Worm (Caenorhabditis elegans) whole organism, L1 larva: ENCODE data around the gene W08E12.5.

Experiments used
- alr-1 ChIP-seq: fragments of 200-800 bp; sonication (Bioruptor generic); optimal IDR thresholded peaks from 2 replicates; lab custom pipeline; 2018; ENCODE audit warnings: borderline replicate concordance, mild to moderate bottlenecking, missing genetic modification characterization, missing compliant biosample characterization
- ama-1 ChIP-seq: fragments of 150-350 bp; optimal IDR thresholded peaks from 2 replicates; lab custom pipeline; 2014
- egl-27 ChIP-seq, 2 experiments: fragments of 150-350 bp in 1 of 2; sonication (generic microtip); optimal IDR thresholded peaks; 3 replicates each; lab custom pipeline; 2017 to 2018; ENCODE audit warnings: missing biosample characterization in 2 of 2, missing genetic modification characterization in 2 of 2, missing genetic modification reagents in 2 of 2
- nhr-28 ChIP-seq: fragments of 150-350 bp; optimal IDR thresholded peaks from 2 replicates; lab custom pipeline; 2014; ENCODE audit warnings: missing biosample characterization, missing genetic modification characterization
- zag-1 ChIP-seq: fragments of 150-350 bp; optimal IDR thresholded peaks from 2 replicates; lab custom pipeline; 2014; ENCODE audit warnings: missing biosample characterization, missing genetic modification characterization

DNA sequence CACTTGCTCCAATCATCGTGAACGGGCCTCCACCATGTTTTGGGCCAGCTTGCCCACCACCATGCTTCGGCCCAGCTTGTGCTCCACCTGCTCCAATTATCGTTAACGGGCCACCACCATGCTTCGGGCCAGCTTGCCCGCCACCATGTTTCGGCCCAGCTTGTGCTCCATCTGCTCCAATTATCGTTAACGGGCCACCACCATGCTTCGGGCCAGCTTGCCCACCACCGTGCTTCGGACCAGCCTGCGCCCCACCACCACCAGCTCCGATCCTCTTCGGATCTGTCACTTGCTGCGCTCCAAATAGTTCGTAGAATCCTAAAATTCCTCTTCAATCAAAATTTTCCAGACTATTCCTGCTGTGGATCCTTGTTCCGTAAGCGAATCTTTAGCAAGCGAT lies 1.4 kb upstream of the W08E12.5 start:
- TF ChIP-seq nhr-28 (no peak), alr-1 (tag; lab: Kevin White, UChicago) (no peak), ama-1 (lab: Kevin White, UChicago) (no peak), zag-1 (no peak), egl-27 (tag; optimal IDR thresholded peaks at IDR 0.05; lab: Kevin White, UChicago) (no peak)
